Fruit fly (Drosophila melanogaster): ENCODE results near the gene Polr2D.

DNA sequence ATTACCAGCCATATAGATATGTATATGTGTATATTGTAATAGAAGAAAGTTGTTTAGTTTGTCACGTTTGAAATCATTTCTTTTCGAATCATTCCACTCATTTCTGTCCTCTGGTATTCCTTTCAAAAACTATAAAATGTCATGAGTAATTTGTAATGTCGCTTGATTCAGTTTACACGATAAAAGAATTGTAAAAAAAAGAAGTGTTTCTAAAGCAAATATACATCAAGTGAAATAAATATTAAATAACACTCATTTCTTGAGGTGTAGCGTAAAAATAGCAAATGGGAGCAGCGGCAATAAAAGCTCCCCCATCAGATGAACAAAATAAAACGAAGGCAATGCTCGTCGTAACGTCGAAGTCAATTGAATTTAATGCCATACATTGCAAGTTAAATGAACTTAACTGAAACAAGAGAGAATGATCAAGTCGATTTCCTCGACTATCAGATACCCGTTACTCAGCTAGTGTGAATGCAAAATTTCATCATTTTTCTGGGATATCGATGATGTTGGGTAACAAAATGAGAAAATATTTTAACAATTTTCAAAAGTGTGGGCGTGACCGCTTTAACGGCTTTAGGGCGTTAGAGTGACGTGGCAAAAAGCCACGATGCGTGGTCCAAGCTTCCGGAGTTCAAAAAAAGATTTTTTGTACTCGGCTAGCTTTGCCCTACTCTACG lies 40.1 kb upstream of the Polr2D start:
- TF ChIP-seq CG33017 (tag; optimal IDR thresholded peaks at IDR 0.05) (no peak), CG7045 (GFP tag; optimal IDR thresholded peaks at IDR 0.05) (no peak), Crg-1 (GFP tag; optimal IDR thresholded peaks at IDR 0.05) (no peak), kay (GFP tag; ENCODE audit: borderline replicate concordance) (peak; percentile 77), CG12768 (GFP tag; optimal IDR thresholded peaks at IDR 0.05) (no peak), cnc (optimal IDR thresholded peaks at IDR 0.05) (no peak), Hr96 (GFP tag; optimal IDR thresholded peaks at IDR 0.05) (no peak), Clk (GFP tag; optimal IDR thresholded peaks at IDR 0.05) (no peak), tj (GFP tag; optimal IDR thresholded peaks at IDR 0.05) (no peak), CG7101 (tag; optimal IDR thresholded peaks at IDR 0.05) (no peak), CG14711 (tag; optimal IDR thresholded peaks at IDR 0.05) (no peak), cic (GFP tag; optimal IDR thresholded peaks at IDR 0.05) (no peak)

Measured in whole organism, adult.